Fruit fly (Drosophila melanogaster) Kc167 (cell line): ENCODE measurements around the gene Alg2.

Source experiments
- h ChIP-seq: fragments of >200 bp; optimal IDR thresholded peaks from 3 replicates; lab custom pipeline; 2018; ENCODE audit warnings: missing external identifiers
- psq ChIP-seq: fragments of >200 bp; optimal IDR thresholded peaks from 2 replicates; lab custom pipeline; 2017; ENCODE audit warnings: missing external identifiers

DNA sequence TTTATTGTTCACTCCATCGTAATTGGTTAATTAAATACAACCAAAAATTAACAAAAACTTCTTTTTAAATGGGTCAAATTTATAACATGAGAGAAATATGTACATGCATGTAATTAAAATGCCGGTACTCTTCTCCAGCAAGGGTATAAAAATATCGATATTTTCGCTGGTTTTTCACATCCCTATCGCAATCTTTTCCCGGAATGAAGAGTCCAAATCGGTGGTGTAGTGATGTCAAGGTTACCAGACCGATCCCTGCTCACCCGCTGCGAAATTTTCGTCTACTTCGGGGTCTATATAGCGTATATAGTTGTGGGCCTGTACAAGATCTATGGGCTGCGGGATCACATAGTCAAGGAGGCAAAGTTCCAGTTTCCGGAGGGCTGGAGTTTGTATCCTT, 18.4 kb downstream of the Alg2 start, which contains the start of gene rasp:
- no peak for TF ChIP-seq h (lab: Kevin White, UChicago)
- TF ChIP-seq psq = no peak
